Worm (Caenorhabditis elegans) whole organism, late embryonic: ENCODE results near the gene R12B2.6.

Experiments used
- C38D4.7 ChIP-seq: fragments of 200-800 bp; sonication (Bioruptor generic); optimal IDR thresholded peaks from 2 replicates; lab custom pipeline; 2018; ENCODE audit warnings: mild to moderate bottlenecking, missing genetic modification characterization, moderate library complexity, missing compliant biosample characterization
- dve-1 ChIP-seq: sonication (generic microtip); optimal IDR thresholded peaks from 2 replicates; lab custom pipeline; 2017; ENCODE audit warnings: antibody characterized with exemption, mild to moderate bottlenecking, missing genetic modification characterization, missing compliant biosample characterization

DNA sequence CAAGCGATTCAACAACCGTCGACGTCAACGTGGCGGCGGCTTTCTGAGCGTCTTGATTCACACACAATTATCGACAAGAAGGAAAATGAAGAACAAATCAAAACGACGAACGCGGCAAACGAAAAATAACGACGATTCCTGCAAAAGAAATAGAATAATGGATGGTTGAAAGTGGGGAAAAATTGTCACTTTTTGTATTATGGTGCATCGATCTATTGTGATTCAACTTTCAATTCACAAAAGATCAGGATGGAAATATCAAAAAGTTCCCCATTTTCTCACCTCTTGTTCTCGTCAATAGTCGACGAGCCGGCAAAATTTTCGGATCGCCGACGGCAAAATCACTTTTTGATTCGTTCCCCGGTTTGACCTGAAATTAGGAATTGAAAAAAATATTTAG lies 577 bp downstream of the R12B2.6 start, which contains the start of the genes R12B2.13 and mdt-15:
- TF ChIP-seq dve-1 (tag; lab: Kevin White, UChicago) (no peak), C38D4.7 (GFP tag; lab: Kevin White, UChicago) (no peak)
